Worm (Caenorhabditis elegans): Measurements from ENCODE around the gene dpy-6.
"Not testable (repeated sequence)": the region's sequence is repeated elsewhere in the genome, so short reads cannot be mapped to it uniquely, and the experiment has no call there.

DNA sequence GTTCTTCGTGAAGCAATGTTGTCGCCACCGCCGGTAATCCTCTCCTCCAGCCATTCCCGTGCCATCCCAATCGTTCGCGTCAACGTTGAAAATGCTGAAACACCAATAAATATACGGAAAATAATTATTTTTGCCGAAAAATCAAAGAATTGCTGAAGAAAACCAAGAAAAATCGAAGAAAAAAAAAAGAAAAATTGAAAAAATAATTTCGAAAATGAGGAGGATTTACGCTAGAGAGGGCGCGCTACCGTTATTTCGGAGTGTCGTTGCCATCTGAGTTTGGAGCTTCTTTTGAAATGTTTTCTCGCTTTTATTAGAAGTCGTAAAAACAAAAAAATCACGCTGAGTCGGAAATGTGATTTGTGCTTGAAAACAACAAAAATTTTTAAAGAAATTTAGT, 44.7 kb downstream of the dpy-6 start, which contains the start of gene F08F1.9:
- TF ChIP-seq T22C8.4 (GFP tag; IDR thresholded peaks at IDR 0.05); klf-2 (GFP tag; conservative IDR thresholded peaks at IDR 0.05); ref-1 (GFP tag; conservative IDR thresholded peaks at IDR 0.05); tab-1 (GFP tag; IDR thresholded peaks at IDR 0.05): not testable (repeated sequence)
